Worm (Caenorhabditis elegans): ENCODE data around the gene Y39A1A.22.
A peak's percentile ranks its signal among the peaks of the same experiment; 100 is the strongest.

- TF ChIP-seq F13H6.1 (tag; optimal IDR thresholded peaks at IDR 0.05) = no peak
- no peak for TF ChIP-seq pqm-1 (tag; optimal IDR thresholded peaks at IDR 0.05)
- TF ChIP-seq ztf-16 (tag; optimal IDR thresholded peaks at IDR 0.05) = peak; percentile 41
- no peak for TF ChIP-seq ahr-1 (tag; optimal IDR thresholded peaks at IDR 0.05)
- no peak for TF ChIP-seq pha-4 (tag; optimal IDR thresholded peaks at IDR 0.05)
Observed at ce11 chrIII:10706972-10707438, at the start of gene Y39A1A.22, which contains the start of gene Y39A1A.21.
